Worm (Caenorhabditis elegans) whole organism, L1 larva: ENCODE measurements around the gene T24A6.7.

Experiments used
- C34B4.2 ChIP-seq: sonication (generic microtip); optimal IDR thresholded peaks from 2 replicates; lab custom pipeline; 2017; ENCODE audit warnings: mild to moderate bottlenecking, missing genetic modification characterization, missing compliant biosample characterization
- aly-2 ChIP-seq: fragments of 150-350 bp; optimal IDR thresholded peaks from 2 replicates; lab custom pipeline; 2014; ENCODE audit warnings: missing biosample characterization, missing genetic modification characterization
- hlh-17 ChIP-seq: fragments of 200-800 bp; sonication (Bioruptor generic); optimal IDR thresholded peaks from 2 replicates; lab custom pipeline; 2018; ENCODE audit warnings: missing genetic modification characterization, mild to moderate bottlenecking, missing compliant biosample characterization, moderate library complexity, borderline replicate concordance
- lin-15B ChIP-seq: fragments of 150-350 bp; sonication (generic microtip); optimal IDR thresholded peaks from 3 replicates; lab custom pipeline; 2014; ENCODE audit warnings: missing biosample characterization, missing genetic modification characterization
- nhr-71 ChIP-seq: sonication (generic microtip); optimal IDR thresholded peaks from 2 replicates; lab custom pipeline; 2016; ENCODE audit warnings: mild to moderate bottlenecking, missing genetic modification characterization, moderate library complexity, missing compliant biosample characterization
- nhr-85 ChIP-seq: sonication (generic microtip); peaks from one replicate; lab custom pipeline; 2016; ENCODE audit warnings: missing genetic modification characterization, inconsistent platforms, missing compliant biosample characterization
- skn-1 ChIP-seq: fragments of 150-350 bp; optimal IDR thresholded peaks from 2 replicates; lab custom pipeline; 2014; ENCODE audit warnings: missing biosample characterization, missing genetic modification characterization
- zag-1 ChIP-seq: fragments of 150-350 bp; optimal IDR thresholded peaks from 2 replicates; lab custom pipeline; 2014; ENCODE audit warnings: missing biosample characterization, missing genetic modification characterization

ce11 chrV:3476228-3476627, 48.8 kb upstream of the T24A6.7 start:
- TF ChIP-seq lin-15B (tag; lab: Kevin White, UChicago), result no peak
- TF ChIP-seq zag-1 (tag; lab: Kevin White, UChicago), result no peak
- no peak for TF ChIP-seq nhr-71 (tag; lab: Kevin White, UChicago)
- TF ChIP-seq hlh-17 (GFP tag; lab: Kevin White, UChicago), result no peak
- TF ChIP-seq C34B4.2, result no peak
- TF ChIP-seq skn-1 (tag; lab: Kevin White, UChicago), result no peak
- no peak for TF ChIP-seq nhr-85 (tag; lab: Kevin White, UChicago)
- no peak for TF ChIP-seq aly-2 (tag; lab: Kevin White, UChicago)
